Fruit fly (Drosophila melanogaster): ENCODE results near the gene feo.

Gene feo

dm6 chrX:10854686-10855085 is at the start of gene feo:
feo (minus strand) TSS chrX:10854869.
- TF ChIP-seq Ets96B (tag; optimal IDR thresholded peaks at IDR 0.05) (no peak), CG6276 (GFP tag; optimal IDR thresholded peaks at IDR 0.05) (no peak), Eip93F (GFP tag; optimal IDR thresholded peaks at IDR 0.05) (no peak), fd85E (GFP tag; optimal IDR thresholded peaks at IDR 0.05) (no peak), Ets21C (GFP tag; optimal IDR thresholded peaks at IDR 0.05) (no peak), salr (GFP tag; optimal IDR thresholded peaks at IDR 0.05) (no peak)

DNA sequence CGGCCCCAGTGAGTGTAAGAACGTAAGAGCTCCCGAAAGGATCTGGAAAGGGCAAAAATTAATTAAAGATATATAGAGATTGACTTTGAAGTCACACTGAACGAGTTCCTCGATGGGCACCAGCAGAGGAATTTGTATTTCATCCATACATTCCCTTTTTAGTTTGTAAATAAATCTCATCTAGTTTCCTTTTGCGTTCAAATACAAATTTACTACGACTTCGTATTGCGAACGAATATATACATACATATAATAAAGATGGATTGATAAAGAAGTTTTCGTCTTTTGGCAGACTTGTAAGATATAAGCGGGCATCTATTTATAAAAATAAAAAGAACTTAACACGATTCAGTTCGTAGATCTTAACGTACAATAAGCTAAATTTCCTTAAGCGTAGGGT is 45.0 kb upstream of the feo start, which contains the start of gene CG15208:
Gene CG15208 (plus strand): TSS at position 301 of the 400 bp plus-strand sequence.
- TF ChIP-seq CG6276 (GFP tag; optimal IDR thresholded peaks at IDR 0.05) (no peak), acj6 (GFP tag; optimal IDR thresholded peaks at IDR 0.05) (no peak), dsx (GFP tag; optimal IDR thresholded peaks at IDR 0.05; ENCODE audit: poor library complexity, severe bottlenecking) (no peak), ss (GFP tag; optimal IDR thresholded peaks at IDR 0.05) (no peak), CG31627 (GFP tag; optimal IDR thresholded peaks at IDR 0.05) (no peak), CG6808 (GFP tag; optimal IDR thresholded peaks at IDR 0.05) (no peak), dac (GFP tag; optimal IDR thresholded peaks at IDR 0.05) (no peak)

- TF ChIP-seq OdsH (GFP tag; optimal IDR thresholded peaks at IDR 0.05) = peak; percentile 16
- TF ChIP-seq fd85E (GFP tag; optimal IDR thresholded peaks at IDR 0.05) = no peak
- TF ChIP-seq CG6276 (GFP tag; optimal IDR thresholded peaks at IDR 0.05) = no peak
- TF ChIP-seq Blimp-1 (GFP tag; optimal IDR thresholded peaks at IDR 0.05) = no peak
- TF ChIP-seq Ets21C (GFP tag; optimal IDR thresholded peaks at IDR 0.05) = no peak
- no peak for TF ChIP-seq Hr38 (GFP tag; optimal IDR thresholded peaks at IDR 0.05)
- peak; percentile 54 for TF ChIP-seq svp (GFP tag)
- TF ChIP-seq achi (GFP tag; optimal IDR thresholded peaks at IDR 0.05) = peak; percentile 65
- TF ChIP-seq Sox102F (GFP tag; optimal IDR thresholded peaks at IDR 0.05) = no peak
- no peak for TF ChIP-seq CG6792 (GFP tag; optimal IDR thresholded peaks at IDR 0.05)
- TF ChIP-seq Hr39 (GFP tag; optimal IDR thresholded peaks at IDR 0.05) = peak; percentile 8
- TF ChIP-seq Eip78C (GFP tag) = peak; percentile 46
- TF ChIP-seq Sox14 (GFP tag; optimal IDR thresholded peaks at IDR 0.05) = no peak
- TF ChIP-seq CG11762 (GFP tag; optimal IDR thresholded peaks at IDR 0.05; ENCODE audit: insufficient read depth) = no peak
- no peak for TF ChIP-seq dsx (GFP tag; optimal IDR thresholded peaks at IDR 0.05; ENCODE audit: poor library complexity, severe bottlenecking)
- peak; percentile 18 for TF ChIP-seq esn (GFP tag; optimal IDR thresholded peaks at IDR 0.05)
These were observed 44.6 kb upstream of the feo start, which contains the start of gene CG1582 for dm6 chrX:10899232-10899631. CG1582 (minus strand) TSS chrX:10899302.

- no peak for TF ChIP-seq ss (GFP tag; optimal IDR thresholded peaks at IDR 0.05)
- no peak for TF ChIP-seq spab (GFP tag; optimal IDR thresholded peaks at IDR 0.05)
- peak; percentile 8 for TF ChIP-seq CG6792 (GFP tag; optimal IDR thresholded peaks at IDR 0.05)
- TF ChIP-seq Hr4 (GFP tag; optimal IDR thresholded peaks at IDR 0.05) = no peak
- no peak for TF ChIP-seq CG7368 (GFP tag; optimal IDR thresholded peaks at IDR 0.05)
- TF ChIP-seq Smox (GFP tag; optimal IDR thresholded peaks at IDR 0.05) = peak; percentile 34
- TF ChIP-seq CG3919 (GFP tag; optimal IDR thresholded peaks at IDR 0.05) = peak; percentile 1
- peak; percentile 61 for TF ChIP-seq Sox102F (GFP tag; optimal IDR thresholded peaks at IDR 0.05)
- no peak for TF ChIP-seq CG1621 (tag; optimal IDR thresholded peaks at IDR 0.05)
- no peak for TF ChIP-seq CG8119 (GFP tag; IDR thresholded peaks at IDR 0.05)
- peak; percentile 86 for TF ChIP-seq svp (GFP tag)
- TF ChIP-seq Ets96B (tag; optimal IDR thresholded peaks at IDR 0.05) = peak; percentile 21
- no peak for TF ChIP-seq Blimp-1 (GFP tag; optimal IDR thresholded peaks at IDR 0.05)
- TF ChIP-seq pdm3 (GFP tag; optimal IDR thresholded peaks at IDR 0.05) = peak; percentile 38
- peak; percentile 39 for TF ChIP-seq Eip75B (GFP tag; optimal IDR thresholded peaks at IDR 0.05)
- no peak for TF ChIP-seq CG6276 (GFP tag; optimal IDR thresholded peaks at IDR 0.05)
- peak; percentile 30 for TF ChIP-seq OdsH (GFP tag; optimal IDR thresholded peaks at IDR 0.05)
- no peak for TF ChIP-seq CG4318 (GFP tag; optimal IDR thresholded peaks at IDR 0.05)
- no peak for TF ChIP-seq CG34406 (GFP tag; optimal IDR thresholded peaks at IDR 0.05)
- TF ChIP-seq Hr39 (GFP tag; optimal IDR thresholded peaks at IDR 0.05) = peak; percentile 32
- peak; percentile 39 for TF ChIP-seq esn (GFP tag; optimal IDR thresholded peaks at IDR 0.05)
- peak; percentile 14 for TF ChIP-seq CG3032 (tag; optimal IDR thresholded peaks at IDR 0.05)
- TF ChIP-seq CG8319 (GFP tag; optimal IDR thresholded peaks at IDR 0.05) = no peak
- peak; percentile 22 for TF ChIP-seq lz (GFP tag; optimal IDR thresholded peaks at IDR 0.05)
- TF ChIP-seq Eip78C (GFP tag) = peak; percentile 82
- TF ChIP-seq fd85E (GFP tag; optimal IDR thresholded peaks at IDR 0.05) = no peak
- TF ChIP-seq vri (GFP tag; optimal IDR thresholded peaks at IDR 0.05) = no peak
- no peak for TF ChIP-seq dsx (GFP tag; optimal IDR thresholded peaks at IDR 0.05; ENCODE audit: poor library complexity, severe bottlenecking)
- TF ChIP-seq CG6808 (GFP tag; optimal IDR thresholded peaks at IDR 0.05) = no peak
- no peak for TF ChIP-seq CG10669 (GFP tag; optimal IDR thresholded peaks at IDR 0.05)
- TF ChIP-seq CG9139 (GFP tag; optimal IDR thresholded peaks at IDR 0.05) = no peak
- TF ChIP-seq Ets21C (GFP tag; optimal IDR thresholded peaks at IDR 0.05) = no peak
- no peak for TF ChIP-seq CG11902 (GFP tag; optimal IDR thresholded peaks at IDR 0.05)
- peak; percentile 33 for TF ChIP-seq Met (GFP tag; optimal IDR thresholded peaks at IDR 0.05)
- TF ChIP-seq salr (GFP tag; optimal IDR thresholded peaks at IDR 0.05) = no peak
These were observed 38.5 kb upstream of the feo start for dm6 chrX:10893208-10893607.

Data from whole organism, prepupa.